Fruit fly (Drosophila melanogaster): Measurements from ENCODE around the gene CG42813.

DNA sequence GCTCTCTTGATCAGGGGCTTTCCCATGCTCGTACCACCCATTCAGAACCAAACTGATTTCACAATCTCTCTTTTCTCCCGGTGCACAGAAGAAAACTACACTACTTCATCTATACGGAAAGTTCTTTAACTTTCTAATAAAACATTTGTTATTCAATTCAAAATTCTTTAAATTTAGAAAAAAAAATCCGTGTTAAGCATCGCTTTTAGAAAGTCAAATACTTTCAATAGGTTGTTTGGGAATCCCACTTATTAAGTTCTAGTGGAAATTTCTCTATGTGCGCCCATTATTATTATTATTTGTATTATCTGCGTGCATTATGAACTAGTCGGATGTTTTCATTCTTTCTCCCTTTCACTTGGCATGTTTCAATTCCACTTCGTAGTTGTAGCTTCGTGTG, 35.3 kb downstream of the CG42813 start:
- no peak for TF ChIP-seq psq (optimal IDR thresholded peaks at IDR 0.05)
- no peak for TF ChIP-seq Myc (optimal IDR thresholded peaks at IDR 0.05)
- TF ChIP-seq insv (optimal IDR thresholded peaks at IDR 0.05) = no peak
- TF ChIP-seq Sin3A (optimal IDR thresholded peaks at IDR 0.05) = no peak
- TF ChIP-seq ttk (optimal IDR thresholded peaks at IDR 0.05) = no peak
- no peak for TF ChIP-seq h (optimal IDR thresholded peaks at IDR 0.05)

Data from Kc167 (cell line).